Worm (Caenorhabditis elegans) whole organism, dauer: Measurements from ENCODE around the gene nspc-12.

Experiments used
- unc-62 ChIP-seq: sonication (generic microtip); optimal IDR thresholded peaks from 2 replicates; lab custom pipeline; 2017; ENCODE audit warnings: missing biosample characterization, missing genetic modification reagents, missing genetic modification characterization

Gene nspc-12

DNA sequence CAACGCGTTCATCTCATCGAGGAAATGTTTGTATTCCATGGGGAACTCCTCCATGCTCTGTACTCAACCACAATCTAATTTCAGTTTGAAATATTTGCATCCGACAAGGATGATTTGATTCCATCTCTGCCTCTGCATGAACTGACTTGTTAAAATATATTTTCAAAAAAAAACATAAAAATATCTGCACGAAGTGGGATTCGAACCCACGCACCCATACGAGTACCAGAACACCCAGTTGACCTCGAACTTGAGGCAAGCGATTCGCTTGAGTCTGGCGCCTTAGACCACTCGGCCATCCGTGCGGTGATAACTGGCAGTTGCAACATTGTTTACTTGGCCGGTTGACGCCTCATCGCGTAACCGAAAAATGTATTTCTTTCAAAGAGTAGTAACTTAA lies 8.7 kb downstream of the nspc-12 start:
- no peak for TF ChIP-seq unc-62 (GFP tag; lab: Kevin White, UChicago)

DNA sequence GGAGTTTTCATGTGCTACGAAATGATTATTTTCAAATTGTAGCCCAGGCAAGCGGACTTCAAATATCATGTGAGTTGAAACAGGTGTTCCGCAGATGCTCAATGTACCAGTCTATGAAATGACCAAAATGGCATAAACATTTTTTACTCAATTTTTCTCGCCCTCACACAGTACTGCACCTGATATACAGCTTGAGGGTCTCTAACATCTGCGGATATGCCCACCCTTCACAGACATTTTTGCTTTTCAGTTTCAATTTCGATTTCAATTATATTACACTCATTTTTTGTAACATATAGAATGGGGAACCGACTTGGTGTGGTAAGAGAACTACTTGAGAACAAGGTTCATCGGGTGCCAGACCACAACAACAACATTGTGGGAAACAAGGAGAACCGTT lies 9.8 kb downstream of the nspc-12 start, which contains the start of gene F42F12.11:
TSS of gene F42F12.11 (plus strand) at position 301 of the 400 bp plus-strand sequence.
- TF ChIP-seq unc-62 (GFP tag; lab: Kevin White, UChicago), result no peak

DNA sequence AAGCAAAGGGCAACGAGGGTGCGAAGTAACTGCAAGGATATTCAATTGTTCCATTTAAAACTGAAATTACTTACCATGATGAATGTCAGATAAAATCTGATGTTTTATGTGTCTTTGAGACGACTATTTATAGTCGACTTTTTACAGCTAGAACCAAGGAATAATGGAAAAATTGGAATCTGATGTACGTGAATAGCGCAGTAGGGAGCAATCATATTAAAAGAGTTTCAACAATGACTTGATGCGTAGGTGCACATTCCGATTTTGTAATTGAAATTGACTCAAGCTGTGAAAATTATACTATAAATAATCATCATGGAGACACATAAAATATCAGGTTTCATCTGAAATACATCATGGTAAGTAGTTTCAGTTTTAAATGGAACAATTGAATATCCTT lies 13.2 kb downstream of the nspc-12 start, which contains the start of the genes nspc-9 and nspc-10:
TSS of gene nspc-9 (minus strand) at position 101 of the 400 bp plus-strand sequence.
TSS of gene nspc-10 (plus strand) at position 331 of the 400 bp plus-strand sequence.
- no peak for TF ChIP-seq unc-62 (GFP tag; lab: Kevin White, UChicago)

DNA sequence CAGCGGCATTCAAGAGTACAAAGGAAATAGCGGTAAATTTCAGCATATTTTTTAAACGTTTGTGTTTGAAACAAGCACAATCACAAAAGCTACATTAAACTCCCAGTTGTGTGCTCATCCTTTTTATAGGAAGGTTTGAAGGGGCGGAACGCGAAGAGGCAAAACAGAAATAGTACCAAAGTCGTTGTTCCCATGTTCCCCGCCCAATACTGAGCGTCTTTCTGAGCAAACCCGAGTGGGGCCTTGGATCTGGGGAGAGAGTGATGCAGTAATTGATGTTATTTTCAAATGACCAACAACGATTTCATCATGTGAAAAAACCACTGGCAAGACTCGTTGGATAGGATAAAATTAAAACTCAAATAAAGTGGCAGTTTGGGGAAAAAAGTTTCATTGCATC lies 15.1 kb downstream of the nspc-12 start, which contains the start of gene zig-2:
TSS of gene zig-2 (minus strand) at position 101 of the 400 bp plus-strand sequence.
- no peak for TF ChIP-seq unc-62 (GFP tag; lab: Kevin White, UChicago)

DNA sequence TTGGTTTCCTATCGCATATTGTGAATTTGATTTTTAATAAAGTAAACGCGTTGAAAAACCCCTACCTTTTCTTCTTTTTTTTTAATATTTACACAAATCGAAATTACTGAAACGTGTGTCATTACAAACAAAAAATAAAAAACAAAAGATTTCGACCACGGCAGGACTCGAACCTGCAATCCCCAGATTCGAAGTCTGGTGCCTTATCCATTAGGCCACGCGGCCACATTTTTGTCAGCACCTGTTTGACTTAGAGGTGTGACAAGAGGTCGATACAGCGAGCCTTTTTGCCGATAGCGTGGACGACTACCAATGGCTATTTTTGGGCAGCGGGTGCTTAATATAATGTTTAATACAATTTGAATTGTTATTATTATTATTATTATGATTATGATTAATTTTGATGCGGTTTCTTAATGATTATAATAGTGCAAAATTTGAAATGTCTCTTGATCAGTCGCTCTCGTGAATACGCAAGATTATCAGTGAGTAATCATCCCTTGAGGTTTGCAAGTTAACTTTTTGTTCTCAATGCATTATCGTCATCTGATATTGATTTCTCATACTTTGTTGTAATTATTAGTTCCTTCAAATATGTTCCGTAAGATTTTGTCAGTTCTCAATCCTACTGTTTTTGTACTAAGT lies 18.5 kb downstream of the nspc-12 start, which contains the start of gene srd-44:
TSS of gene srd-44 (plus strand) at position 595 of the 645 bp plus-strand sequence.
- no peak for TF ChIP-seq unc-62 (GFP tag; lab: Kevin White, UChicago)

- no peak for TF ChIP-seq unc-62 (GFP tag; lab: Kevin White, UChicago)
These were observed 20.7 kb downstream of the nspc-12 start, which contains the start of gene srd-48 for ce11 chrX:12335808-12336207. TSS of gene srd-48 (plus strand) at chrX:12336108.

DNA sequence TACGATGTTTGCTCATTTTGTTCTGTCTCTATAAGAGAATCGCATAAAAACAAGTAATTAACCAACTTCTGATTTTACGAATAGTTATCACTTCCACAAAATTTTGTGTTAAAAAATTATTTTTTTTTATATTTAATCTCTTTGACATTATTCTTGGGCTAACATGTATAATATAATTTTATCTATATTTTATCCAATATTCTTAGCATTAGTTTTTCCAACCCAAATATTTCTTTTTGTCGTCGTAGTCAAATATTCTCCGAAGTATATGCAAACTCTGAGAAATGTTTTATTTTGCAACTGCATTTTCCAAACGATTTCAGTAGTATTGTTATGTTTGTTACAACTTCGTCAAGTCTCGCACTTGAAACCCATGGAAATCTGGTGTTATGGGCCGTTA lies 23.0 kb downstream of the nspc-12 start, which contains the start of gene srd-47:
TSS of gene srd-47 (plus strand) at position 164 of the 400 bp plus-strand sequence.
- TF ChIP-seq unc-62 (GFP tag; lab: Kevin White, UChicago), result no peak

- TF ChIP-seq unc-62 (GFP tag; lab: Kevin White, UChicago), result no peak
These were observed 24.7 kb downstream of the nspc-12 start, which contains the start of gene srd-46 for ce11 chrX:12331795-12332194. TSS of gene srd-46 (plus strand) at chrX:12332095.

DNA sequence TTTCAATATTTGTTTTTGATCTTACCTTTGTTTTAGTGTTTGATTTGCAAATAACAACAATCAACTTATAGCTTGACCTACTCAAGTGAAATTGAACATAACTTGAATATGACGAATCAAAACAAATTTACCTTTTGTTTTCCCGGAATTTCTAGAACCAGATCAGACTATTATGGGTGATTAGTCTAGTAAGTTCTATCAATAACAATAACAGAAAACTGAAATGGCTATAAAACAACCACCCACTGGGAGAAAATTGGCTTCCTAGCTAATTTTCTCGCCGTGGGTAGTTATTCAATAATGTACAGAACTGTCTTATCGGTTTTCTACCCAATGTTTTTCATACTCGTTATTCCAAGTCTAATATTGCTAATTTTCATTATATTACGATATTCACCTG lies 27.8 kb downstream of the nspc-12 start, which contains the start of gene srd-45:
TSS of gene srd-45 (plus strand) at position 301 of the 400 bp plus-strand sequence.
- no peak for TF ChIP-seq unc-62 (GFP tag; lab: Kevin White, UChicago)

DNA sequence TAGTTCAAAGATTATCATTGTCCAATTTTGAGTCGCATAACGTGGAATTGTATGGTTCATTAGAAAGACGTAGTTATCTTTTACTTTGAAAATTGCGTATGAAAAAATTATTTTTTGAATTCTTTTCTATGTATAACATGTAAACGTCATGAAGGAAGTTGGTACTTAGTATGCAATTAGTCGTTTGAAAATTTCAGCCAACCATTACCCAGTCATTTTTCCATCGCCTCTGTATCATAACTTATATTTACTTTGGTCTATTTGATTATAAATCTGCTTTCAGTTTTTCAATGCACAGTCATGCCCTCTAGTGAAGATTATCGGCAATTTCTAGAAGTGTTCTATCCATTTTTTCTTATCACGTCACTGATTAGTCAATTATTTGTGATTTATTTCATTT lies 30.1 kb downstream of the nspc-12 start, which contains the start of gene srd-41:
TSS of gene srd-41 (plus strand) at position 301 of the 400 bp plus-strand sequence.
- no peak for TF ChIP-seq unc-62 (GFP tag; lab: Kevin White, UChicago)

DNA sequence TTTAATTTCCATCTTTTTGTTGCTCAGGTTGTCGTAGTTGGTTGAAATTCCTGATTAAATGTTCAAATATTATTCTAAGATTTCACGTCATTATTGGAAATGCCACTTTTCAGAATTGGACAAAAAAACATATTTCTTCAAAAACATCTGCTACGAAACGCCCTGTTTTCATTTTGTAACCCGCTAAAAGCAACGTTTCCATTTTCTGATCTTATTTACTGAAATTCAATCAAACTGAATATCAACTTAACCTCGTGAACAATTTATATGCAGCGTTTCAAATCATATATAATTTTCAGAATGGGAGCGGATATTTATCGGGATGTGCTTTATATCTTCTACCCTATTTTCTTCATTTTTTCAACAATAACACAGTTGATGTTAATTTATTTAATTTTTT lies 33.0 kb downstream of the nspc-12 start, which contains the start of gene srd-40:
TSS of gene srd-40 (plus strand) at position 301 of the 400 bp plus-strand sequence.
- no peak for TF ChIP-seq unc-62 (GFP tag; lab: Kevin White, UChicago)

ce11 chrX:12321357-12321756 lies 35.1 kb downstream of the nspc-12 start, which contains the start of gene F17A2.13:
TSS of gene F17A2.13 (plus strand) at chrX:12321657.
- no peak for TF ChIP-seq unc-62 (GFP tag; lab: Kevin White, UChicago)

- TF ChIP-seq unc-62 (GFP tag; lab: Kevin White, UChicago), result no peak
These were observed 35.7 kb downstream of the nspc-12 start, which contains the start of gene ceh-40 for ce11 chrX:12320737-12321136. TSS of gene ceh-40 (minus strand) at chrX:12320777.

DNA sequence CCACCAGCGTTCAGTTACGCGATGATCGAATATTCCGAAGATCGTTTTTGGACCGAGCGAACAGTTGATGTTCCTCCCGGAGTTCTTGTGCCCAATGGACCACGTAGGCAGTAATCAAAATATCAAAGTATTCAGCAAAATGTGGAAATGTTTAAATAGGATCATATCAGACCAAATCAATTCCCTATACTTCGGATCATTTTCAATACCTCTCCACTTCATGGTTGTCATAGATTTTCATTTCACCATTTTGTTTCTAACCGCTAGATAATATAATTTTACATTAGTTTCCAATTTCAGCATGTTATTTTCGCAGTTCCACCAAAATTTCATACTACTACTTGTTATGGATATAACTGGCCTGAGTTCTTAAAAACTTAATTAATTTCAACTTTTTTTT lies 38.9 kb downstream of the nspc-12 start:
- no peak for TF ChIP-seq unc-62 (GFP tag; lab: Kevin White, UChicago)

ce11 chrX:12315268-12315667 lies 41.2 kb downstream of the nspc-12 start, which contains the start of gene xtr-2:
TSS of gene xtr-2 (plus strand) at chrX:12315568.
- no peak for TF ChIP-seq unc-62 (GFP tag; lab: Kevin White, UChicago)

DNA sequence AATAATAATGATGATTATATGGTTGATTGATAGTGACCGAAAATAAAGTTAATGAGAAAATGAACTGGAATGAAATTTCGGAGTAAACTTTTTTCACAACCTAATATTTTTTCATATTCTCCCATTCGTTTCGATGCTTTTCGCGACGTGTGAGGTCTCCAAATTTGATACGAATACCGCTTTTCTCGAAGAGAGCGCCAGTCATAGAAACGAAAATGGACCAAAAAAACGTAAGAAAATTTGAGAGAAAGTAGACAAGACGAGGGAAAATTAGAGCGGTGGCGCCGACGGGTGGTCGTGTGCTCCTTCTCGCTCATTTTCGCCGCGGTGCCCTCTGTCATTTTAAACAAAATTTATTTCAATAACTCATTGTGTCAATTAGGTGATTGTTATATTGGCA lies 42.1 kb downstream of the nspc-12 start:
- no peak for TF ChIP-seq unc-62 (GFP tag; lab: Kevin White, UChicago)
